Worm (Caenorhabditis elegans): ENCODE data around the gene rei-2.

rei-2 gene

ce11 chrX:1035039-1035598 is 52.8 kb downstream of the rei-2 start, which contains the start of the genes stau-1 and sec-22:
stau-1 (minus strand) TSS chrX:1035286.
sec-22 (plus strand) TSS chrX:1035548.
- TF ChIP-seq elt-3 (tag; optimal IDR thresholded peaks at IDR 0.05): no peak
- no peak for TF ChIP-seq dsc-1 (tag; optimal IDR thresholded peaks at IDR 0.05)
- TF ChIP-seq mef-2 (tag; optimal IDR thresholded peaks at IDR 0.05): no peak
- TF ChIP-seq hlh-4 (tag; optimal IDR thresholded peaks at IDR 0.05): no peak
- no peak for TF ChIP-seq fos-1 (tag; optimal IDR thresholded peaks at IDR 0.05)
- TF ChIP-seq fkh-8 (tag; optimal IDR thresholded peaks at IDR 0.05): no peak
- no peak for TF ChIP-seq nhr-237 (tag; optimal IDR thresholded peaks at IDR 0.05)
- TF ChIP-seq mep-1 (tag; optimal IDR thresholded peaks at IDR 0.05): no peak
- no peak for TF ChIP-seq aly-2 (tag; optimal IDR thresholded peaks at IDR 0.05)
- TF ChIP-seq nhr-28 (tag; optimal IDR thresholded peaks at IDR 0.05): no peak
- TF ChIP-seq efl-1 (optimal IDR thresholded peaks at IDR 0.05): peak in 1 of 2 experiments; percentile 21
- TF ChIP-seq efl-1 (GFP tag; optimal IDR thresholded peaks at IDR 0.05 in 1 of 2): no peak
- no peak for TF ChIP-seq unc-86 (tag; optimal IDR thresholded peaks at IDR 0.05)
- TF ChIP-seq mdl-1 (tag; optimal IDR thresholded peaks at IDR 0.05): no peak
- TF ChIP-seq nhr-90 (tag; optimal IDR thresholded peaks at IDR 0.05; ENCODE audit: poor library complexity): no peak
- no peak for TF ChIP-seq sptf-1 (tag; optimal IDR thresholded peaks at IDR 0.05)
- TF ChIP-seq rnt-1 (tag; optimal IDR thresholded peaks at IDR 0.05): peak; percentile 34
- no peak for TF ChIP-seq elt-2 (tag; optimal IDR thresholded peaks at IDR 0.05)
- TF ChIP-seq blmp-1 (tag; optimal IDR thresholded peaks at IDR 0.05): peak; percentile 70
- no peak for TF ChIP-seq snpc-4 (tag; optimal IDR thresholded peaks at IDR 0.05)
- TF ChIP-seq nhr-77 (tag; optimal IDR thresholded peaks at IDR 0.05): no peak
- no peak for TF ChIP-seq ztf-4 (tag; optimal IDR thresholded peaks at IDR 0.05)
- no peak for TF ChIP-seq nhr-12 (tag; optimal IDR thresholded peaks at IDR 0.05)
- peak; percentile 47 for TF ChIP-seq snu-23 (GFP tag; optimal IDR thresholded peaks at IDR 0.05)
- no peak for TF ChIP-seq sup-37 (GFP tag; optimal IDR thresholded peaks at IDR 0.05)
- no peak for TF ChIP-seq pag-3 (tag; optimal IDR thresholded peaks at IDR 0.05; ENCODE audit: borderline replicate concordance, insufficient read depth)
- no peak for TF ChIP-seq nhr-85 (tag)
- TF ChIP-seq aha-1 (tag; optimal IDR thresholded peaks at IDR 0.05): no peak
- peak; percentile 20 for TF ChIP-seq xbp-1 (tag; optimal IDR thresholded peaks at IDR 0.05)
- no peak for TF ChIP-seq hlh-17 (GFP tag; optimal IDR thresholded peaks at IDR 0.05; ENCODE audit: borderline replicate concordance)
- no peak for TF ChIP-seq unc-30 (tag; optimal IDR thresholded peaks at IDR 0.05)
- no peak for TF ChIP-seq jun-1 (tag; optimal IDR thresholded peaks at IDR 0.05)
- no peak for TF ChIP-seq C04F5.9 (tag; optimal IDR thresholded peaks at IDR 0.05)
- TF ChIP-seq lin-39 (tag; optimal IDR thresholded peaks at IDR 0.05): no peak
- TF ChIP-seq ets-5 (GFP tag; IDR thresholded peaks at IDR 0.05): no peak
- no peak for TF ChIP-seq nhr-19 (GFP tag; conservative IDR thresholded peaks at IDR 0.05)
- TF ChIP-seq lsy-2 (tag; optimal IDR thresholded peaks at IDR 0.05): peak in 1 of 2 experiments; percentile 40
- TF ChIP-seq alr-1 (tag; optimal IDR thresholded peaks at IDR 0.05; ENCODE audit: borderline replicate concordance): no peak
- peak in 2 of 3 experiments; percentile 3 to 33 for TF ChIP-seq dpl-1 (GFP tag; optimal IDR thresholded peaks at IDR 0.05)
- TF ChIP-seq tbx-2 (tag; optimal IDR thresholded peaks at IDR 0.05): no peak
- no peak for TF ChIP-seq pqm-1 (tag; optimal IDR thresholded peaks at IDR 0.05)
- no peak for TF ChIP-seq unc-62 (GFP tag; optimal IDR thresholded peaks at IDR 0.05)
- peak; percentile 21 for TF ChIP-seq nhr-71 (tag; optimal IDR thresholded peaks at IDR 0.05)
- TF ChIP-seq nhr-20 (tag; optimal IDR thresholded peaks at IDR 0.05): no peak
- TF ChIP-seq zag-1 (tag; optimal IDR thresholded peaks at IDR 0.05): no peak
- no peak for TF ChIP-seq ces-1 (GFP tag; optimal IDR thresholded peaks at IDR 0.05)
- no peak for TF ChIP-seq nhr-76 (tag; optimal IDR thresholded peaks at IDR 0.05)
- no peak for TF ChIP-seq ceh-8 (GFP tag; optimal IDR thresholded peaks at IDR 0.05)
- TF ChIP-seq ceh-63 (GFP tag; optimal IDR thresholded peaks at IDR 0.05): no peak
- no peak for TF ChIP-seq efl-3 (GFP tag; optimal IDR thresholded peaks at IDR 0.05)
- peak; percentile 23 to 46 for TF ChIP-seq lin-35 (GFP tag; optimal IDR thresholded peaks at IDR 0.05)
- TF ChIP-seq ama-1 (optimal IDR thresholded peaks at IDR 0.05): no peak
- no peak for TF ChIP-seq sox-4 (tag; optimal IDR thresholded peaks at IDR 0.05)
- no peak for TF ChIP-seq lin-15B (tag; optimal IDR thresholded peaks at IDR 0.05)

Measured in whole organism, L1 larva.